Fruit fly (Drosophila melanogaster) whole organism, wandering third instar larva: ENCODE results near the gene CG14200.
A peak's percentile ranks its signal among the peaks of the same experiment; 100 is the strongest.

ENCODE experiments used
- CG9705 ChIP-seq: fragments of 200-800 bp; sonication (Bioruptor generic); optimal IDR thresholded peaks from 2 replicates; lab custom pipeline; 2018; ENCODE audit warnings: missing biosample characterization, mild to moderate bottlenecking, missing genetic modification characterization
- Dif ChIP-seq: fragments of 200-275, 200-300 bp; sonication (Bioruptor generic); optimal IDR thresholded peaks from 2 replicates; lab custom pipeline; 2018; ENCODE audit warnings: missing biosample characterization, missing genetic modification characterization; ENCODE audit not compliant: partially characterized antibody
- Mio ChIP-seq: sonication (Bioruptor generic); optimal IDR thresholded peaks from 2 replicates; lab custom pipeline; 2016; ENCODE audit warnings: missing biosample characterization, missing genetic modification characterization
- Myc ChIP-seq: fragments of >200 bp; optimal IDR thresholded peaks from 2 replicates; lab custom pipeline; 2017
- OdsH ChIP-seq: fragments of 200-800 bp; sonication (Bioruptor generic); optimal IDR thresholded peaks from 2 replicates; lab custom pipeline; 2016; ENCODE audit warnings: missing biosample characterization, mild to moderate bottlenecking, missing genetic modification characterization
- Rel ChIP-seq, 2 experiments: fragments of 200-800 bp; sonication (Bioruptor generic) in 1 of 2; optimal IDR thresholded peaks; 2 replicates in 1 of 2; 3 replicates in 1 of 2; lab custom pipeline; 2016 to 2019; ENCODE audit warnings: mild to moderate bottlenecking in 2 of 2, missing biosample characterization in 2 of 2, missing genetic modification characterization in 2 of 2, moderate library complexity in 1 of 2
- Sp1 ChIP-seq: fragments of 200-800 bp; sonication (Bioruptor generic); optimal IDR thresholded peaks from 3 replicates; lab custom pipeline; 2019; ENCODE audit warnings: missing biosample characterization, mild to moderate bottlenecking, missing genetic modification characterization, moderate library complexity
- br ChIP-seq: fragments of 200-800 bp; sonication (Bioruptor generic); optimal IDR thresholded peaks from 2 replicates; lab custom pipeline; 2016; ENCODE audit warnings: missing biosample characterization, missing genetic modification characterization
- brk ChIP-seq: fragments of 200-800 bp; sonication (Bioruptor generic); optimal IDR thresholded peaks from 2 replicates; lab custom pipeline; 2016; ENCODE audit warnings: missing biosample characterization, mild to moderate bottlenecking, missing genetic modification characterization
- pan ChIP-seq: fragments of >200 bp; optimal IDR thresholded peaks from 2 replicates; lab custom pipeline; 2017
- psq ChIP-seq: fragments of 200-800 bp; sonication (Bioruptor generic); optimal IDR thresholded peaks from 3 replicates; lab custom pipeline; 2017; ENCODE audit warnings: missing biosample characterization, mild to moderate bottlenecking, missing genetic modification characterization, moderate library complexity

- TF ChIP-seq Dif (GFP tag; lab: Kevin White, UChicago) (no peak), Mio (GFP tag; lab: Kevin White, UChicago) (no peak), psq (GFP tag; lab: Kevin White, UChicago) (peak; percentile 6), Sp1 (GFP tag; lab: Kevin White, UChicago) (no peak), OdsH (GFP tag; lab: Kevin White, UChicago) (no peak), Myc (peak; percentile 23), br (no peak), pan (lab: Kevin White, UChicago) (no peak), CG9705 (GFP tag; lab: Kevin White, UChicago) (no peak), Rel (GFP tag; optimal IDR thresholded peaks at IDR 0.05; lab: Kevin White, UChicago) (no peak), Rel (tag; optimal IDR thresholded peaks at IDR 0.05; lab: Kevin White, UChicago) (no peak), brk (GFP tag; lab: Kevin White, UChicago) (no peak)
These were observed 3.2 kb upstream of the CG14200 start, which contains the start of the genes pcm and ND-18 for dm6 chrX:19491984-19492584.
